Fruit fly (Drosophila melanogaster) whole organism, embryonic: ENCODE data around the gene MESR6.

Source experiments
- Atf-2 ChIP-seq: fragments of 200-800 bp; sonication (Bioruptor generic); optimal IDR thresholded peaks from 2 replicates; lab custom pipeline; 2016; ENCODE audit warnings: missing biosample characterization, missing genetic modification characterization
- BEAF-32 ChIP-seq: fragments of 200-800 bp; sonication (Bioruptor generic); optimal IDR thresholded peaks from 3 replicates; lab custom pipeline; 2017; ENCODE audit warnings: missing biosample characterization, missing genetic modification characterization, mild to moderate bottlenecking, moderate library complexity, missing genetic modification reagents
- CG11695 ChIP-seq: fragments of 200-800 bp; sonication (Bioruptor generic); IDR thresholded peaks from 3 replicates; pipeline ENCODE4 v1.3.6; 2022; ENCODE audit warnings: missing biosample characterization, missing genetic modification characterization
- CG1233 ChIP-seq: fragments of 200-800 bp; sonication (Bioruptor generic); optimal IDR thresholded peaks from 4 replicates; lab custom pipeline; 2018; ENCODE audit warnings: missing biosample characterization, mild to moderate bottlenecking, missing genetic modification characterization
- CG12659 ChIP-seq: fragments of 200-800 bp; sonication (Bioruptor generic); optimal IDR thresholded peaks from 3 replicates; lab custom pipeline; 2017; ENCODE audit warnings: mild to moderate bottlenecking, missing biosample characterization, missing genetic modification reagents, missing genetic modification characterization
- CG14441 ChIP-seq: fragments of 200-800 bp; sonication (Bioruptor generic); IDR thresholded peaks from 2 replicates; pipeline ENCODE4 v1.3.6; 2022; ENCODE audit warnings: missing biosample characterization, missing genetic modification characterization
- CG14710 ChIP-seq: fragments of 200-800 bp; sonication (Bioruptor generic); optimal IDR thresholded peaks from 3 replicates; lab custom pipeline; 2019; ENCODE audit warnings: missing biosample characterization, mild to moderate bottlenecking, missing genetic modification characterization, moderate library complexity
- CG15269 ChIP-seq: fragments of 200-800 bp; sonication (Bioruptor generic); optimal IDR thresholded peaks from 2 replicates; lab custom pipeline; 2018; ENCODE audit warnings: missing biosample characterization, mild to moderate bottlenecking, missing genetic modification characterization, moderate library complexity
- CG1529 ChIP-seq: fragments of 200-800 bp; sonication (Bioruptor generic); optimal IDR thresholded peaks from 3 replicates; lab custom pipeline; 2018; ENCODE audit warnings: missing biosample characterization, missing genetic modification characterization
- CG1603 ChIP-seq: fragments of 200-800 bp; sonication (Bioruptor generic); optimal IDR thresholded peaks from 2 replicates; lab custom pipeline; 2019; ENCODE audit warnings: missing biosample characterization, mild to moderate bottlenecking, missing genetic modification characterization, moderate library complexity
- CG18619 ChIP-seq: fragments of 200-800 bp; sonication (Bioruptor generic); optimal IDR thresholded peaks from 3 replicates; lab custom pipeline; 2017; ENCODE audit warnings: missing biosample characterization, mild to moderate bottlenecking, missing genetic modification characterization
- CG32772 ChIP-seq: fragments of 200-800 bp; sonication (Bioruptor generic); IDR thresholded peaks from 2 replicates; pipeline ENCODE4 v1.3.6; 2022; ENCODE audit warnings: missing biosample characterization, missing genetic modification characterization
- CG3995 ChIP-seq: fragments of 200-800 bp; sonication (Bioruptor generic); optimal IDR thresholded peaks from 3 replicates; lab custom pipeline; 2016; ENCODE audit warnings: missing biosample characterization, missing genetic modification characterization
- CG4404 ChIP-seq: fragments of 200-800 bp; sonication (Bioruptor generic); IDR thresholded peaks from 2 replicates; pipeline ENCODE4 v1.3.6; 2022; ENCODE audit warnings: missing biosample characterization, missing genetic modification characterization
- CG4707 ChIP-seq: fragments of 200-800 bp; sonication (Bioruptor generic); optimal IDR thresholded peaks from 2 replicates; lab custom pipeline; 2018; ENCODE audit warnings: missing biosample characterization, mild to moderate bottlenecking, missing genetic modification characterization, moderate library complexity
- CG4854 ChIP-seq: fragments of 200-800 bp; sonication (Bioruptor generic); optimal IDR thresholded peaks from 2 replicates; lab custom pipeline; 2016; ENCODE audit warnings: missing biosample characterization, missing genetic modification characterization, inconsistent platforms
- CG7357 ChIP-seq: fragments of 200-800 bp; sonication (Bioruptor generic); IDR thresholded peaks from 3 replicates; pipeline ENCODE4 v1.3.6; 2022; ENCODE audit warnings: missing biosample characterization, missing genetic modification characterization
- CG7556 ChIP-seq: fragments of 200-800 bp; sonication (Bioruptor generic); optimal IDR thresholded peaks from 2 replicates; lab custom pipeline; 2017; ENCODE audit warnings: missing biosample characterization, mild to moderate bottlenecking, missing genetic modification characterization
- CG7839 ChIP-seq: fragments of 200-800 bp; sonication (Bioruptor generic); optimal IDR thresholded peaks from 3 replicates; lab custom pipeline; 2018; ENCODE audit warnings: missing biosample characterization, mild to moderate bottlenecking, missing genetic modification characterization, moderate library complexity
- CG8924 ChIP-seq: fragments of 200-800 bp; optimal IDR thresholded peaks from 3 replicates; lab custom pipeline; 2019; ENCODE audit warnings: missing biosample characterization, mild to moderate bottlenecking, missing genetic modification characterization, moderate library complexity
- D ChIP-seq, 2 experiments: fragments of 200-800 bp in 1 of 2; fragments of >200 bp in 1 of 2; sonication (Bioruptor generic) in 1 of 2; optimal IDR thresholded peaks; 2 replicates in 1 of 2; 3 replicates in 1 of 2; lab custom pipeline; 2017; ENCODE audit warnings: mild to moderate bottlenecking in 1 of 2, missing biosample characterization in 1 of 2, missing genetic modification characterization in 1 of 2, missing genetic modification reagents in 1 of 2
- Doc2 ChIP-seq: fragments of 200-800 bp; sonication (Bioruptor generic); IDR thresholded peaks from 2 replicates; pipeline ENCODE4 v1.3.6; 2022; ENCODE audit warnings: missing biosample characterization, missing genetic modification characterization
- Dp ChIP-seq: fragments of 200-800 bp; sonication (Bioruptor generic); optimal IDR thresholded peaks from 2 replicates; lab custom pipeline; 2018; ENCODE audit warnings: missing biosample characterization, mild to moderate bottlenecking, missing genetic modification characterization, moderate library complexity
- E2f2 ChIP-seq: fragments of 200-800 bp; sonication (Bioruptor generic); IDR thresholded peaks from 2 replicates; pipeline ENCODE4 v1.3.6; 2022; ENCODE audit warnings: missing biosample characterization, missing genetic modification characterization
- HHEX ChIP-seq: fragments of 200-800 bp; sonication (Bioruptor generic); optimal IDR thresholded peaks from 3 replicates; lab custom pipeline; 2017; ENCODE audit warnings: missing biosample characterization, mild to moderate bottlenecking, missing genetic modification characterization, missing genetic modification reagents
- HmgZ ChIP-seq: fragments of 200-800 bp; sonication (Bioruptor generic); optimal IDR thresholded peaks from 2 replicates; lab custom pipeline; 2018; ENCODE audit warnings: missing biosample characterization, mild to moderate bottlenecking, missing genetic modification characterization
- Lhr ChIP-seq: fragments of 200-800 bp; sonication (Bioruptor generic); optimal IDR thresholded peaks from 3 replicates; lab custom pipeline; 2017; ENCODE audit warnings: mild to moderate bottlenecking, missing biosample characterization, missing genetic modification reagents, missing genetic modification characterization
- MESR4 ChIP-seq: fragments of 200-800 bp; sonication (Bioruptor generic); optimal IDR thresholded peaks from 2 replicates; lab custom pipeline; 2018; ENCODE audit warnings: missing biosample characterization, mild to moderate bottlenecking, missing genetic modification characterization, moderate library complexity
- Max ChIP-seq: fragments of 200-800 bp; sonication (Bioruptor generic); optimal IDR thresholded peaks from 2 replicates; lab custom pipeline; 2016; ENCODE audit warnings: missing biosample characterization, mild to moderate bottlenecking, missing genetic modification characterization
- Mes4 ChIP-seq: fragments of 200-800 bp; sonication (Bioruptor generic); optimal IDR thresholded peaks from 2 replicates; lab custom pipeline; 2016; ENCODE audit warnings: missing biosample characterization, missing genetic modification characterization
- Nf-YA ChIP-seq: fragments of 200-800 bp; sonication (Bioruptor generic); IDR thresholded peaks from 2 replicates; pipeline ENCODE4 v1.3.6; 2022; ENCODE audit warnings: missing biosample characterization, missing genetic modification characterization
- Side ChIP-seq: fragments of 200-800 bp; sonication (Bioruptor generic); optimal IDR thresholded peaks from 2 replicates; lab custom pipeline; 2016; ENCODE audit warnings: missing biosample characterization, missing genetic modification characterization
- Sry-β ChIP-seq: fragments of 200-800 bp; sonication (Bioruptor generic); optimal IDR thresholded peaks from 2 replicates; lab custom pipeline; 2018; ENCODE audit warnings: missing biosample characterization, mild to moderate bottlenecking, missing genetic modification characterization, moderate library complexity
- Ssrp ChIP-seq: fragments of 200-800 bp; sonication (Bioruptor generic); optimal IDR thresholded peaks from 2 replicates; lab custom pipeline; 2018; ENCODE audit warnings: missing biosample characterization, mild to moderate bottlenecking, missing genetic modification characterization, moderate library complexity
- bsh ChIP-seq, 2 experiments: fragments of 200-800 bp; sonication (Bioruptor generic); optimal IDR thresholded peaks; 2 replicates each; lab custom pipeline; 2017 to 2018; ENCODE audit warnings: mild to moderate bottlenecking in 2 of 2, missing biosample characterization in 2 of 2, missing genetic modification characterization in 2 of 2, moderate library complexity in 1 of 2
- cato ChIP-seq: fragments of 200-800 bp; sonication (Bioruptor generic); optimal IDR thresholded peaks from 2 replicates; lab custom pipeline; 2016; ENCODE audit warnings: missing biosample characterization, missing genetic modification characterization, borderline replicate concordance
- chif ChIP-seq, 2 experiments: fragments of 200-800 bp; sonication (Bioruptor generic); optimal IDR thresholded peaks; 3 replicates each; lab custom pipeline; 2016; ENCODE audit warnings: missing biosample characterization in 2 of 2, missing genetic modification characterization in 2 of 2
- chm ChIP-seq: fragments of 200-800 bp; sonication (Bioruptor generic); IDR thresholded peaks from 2 replicates; pipeline ENCODE4 v1.3.6; 2022; ENCODE audit warnings: missing biosample characterization, missing genetic modification characterization
- ci ChIP-seq: fragments of 200-800 bp; sonication (Bioruptor generic); IDR thresholded peaks from 3 replicates; pipeline ENCODE4 v1.3.6; 2022; ENCODE audit warnings: missing biosample characterization, missing genetic modification characterization
- corto ChIP-seq: fragments of 200-800 bp; sonication (Bioruptor generic); optimal IDR thresholded peaks from 2 replicates; lab custom pipeline; 2016; ENCODE audit warnings: missing biosample characterization, mild to moderate bottlenecking, missing genetic modification characterization, moderate library complexity
- gem ChIP-seq: fragments of 200-800 bp; sonication (Bioruptor generic); optimal IDR thresholded peaks from 2 replicates; lab custom pipeline; 2019; ENCODE audit warnings: missing biosample characterization, mild to moderate bottlenecking, missing genetic modification characterization, moderate library complexity
- gro ChIP-seq: fragments of 200-800 bp; sonication (Bioruptor generic); optimal IDR thresholded peaks from 2 replicates; lab custom pipeline; 2016; ENCODE audit warnings: missing biosample characterization, missing genetic modification characterization
- hb ChIP-seq: fragments of 200-800 bp; sonication (Bioruptor generic); IDR thresholded peaks from 3 replicates; pipeline ENCODE4 v1.3.6; 2022; ENCODE audit warnings: missing biosample characterization, missing genetic modification characterization; ENCODE audit not compliant: partially characterized antibody
- lilli ChIP-seq: fragments of 200-800 bp; sonication (Bioruptor generic); optimal IDR thresholded peaks from 3 replicates; lab custom pipeline; 2016; ENCODE audit warnings: missing biosample characterization, missing genetic modification characterization
- phol ChIP-seq: fragments of 200-800 bp; sonication (Bioruptor generic); optimal IDR thresholded peaks from 3 replicates; lab custom pipeline; 2018; ENCODE audit warnings: missing biosample characterization, mild to moderate bottlenecking, missing genetic modification characterization, moderate library complexity
- seq ChIP-seq: fragments of 200-800 bp; sonication (Bioruptor generic); IDR thresholded peaks from 2 replicates; pipeline ENCODE4 v1.3.6; 2022; ENCODE audit warnings: missing biosample characterization, missing genetic modification characterization
- ssp ChIP-seq: fragments of 200-800 bp; sonication (Bioruptor generic); IDR thresholded peaks from 2 replicates; pipeline ENCODE4 v1.3.6; 2022; ENCODE audit warnings: missing biosample characterization, missing genetic modification characterization
- tna ChIP-seq: fragments of 200-800 bp; sonication (Bioruptor generic); IDR thresholded peaks from 2 replicates; pipeline ENCODE4 v1.3.6; 2022; ENCODE audit warnings: missing biosample characterization, missing genetic modification characterization; ENCODE audit not compliant: partially characterized antibody
- twi ChIP-seq: fragments of 200-800 bp; optimal IDR thresholded peaks from 2 replicates; lab custom pipeline; 2019; ENCODE audit warnings: missing biosample characterization, mild to moderate bottlenecking, missing genetic modification characterization, moderate library complexity

The MESR6 gene

dm6 chr3L:19097665-19098082 is 5.2 kb downstream of the MESR6 start, which contains the start of the genes Naxd and CG14079 (continued):
- TF ChIP-seq CG14441 (GFP tag; lab: Robert Waterston, UW) = peak; percentile 56
- no peak for TF ChIP-seq hb (GFP tag; lab: Robert Waterston, UW)
- peak; percentile 53 for TF ChIP-seq cato
- peak; percentile 74 for TF ChIP-seq CG12659 (GFP tag; lab: Kevin White, UChicago)
- peak; percentile 8 for TF ChIP-seq CG1603
- peak; percentile 12 for TF ChIP-seq Sry-β (GFP tag; lab: Kevin White, UChicago)
- TF ChIP-seq ci (GFP tag; lab: Robert Waterston, UW) = peak; percentile 78
- peak; percentile 33 for TF ChIP-seq twi
- TF ChIP-seq HmgZ (tag; lab: Kevin White, UChicago) = peak; percentile 55
- no peak for TF ChIP-seq CG4854 (GFP tag; lab: Kevin White, UChicago)
- TF ChIP-seq MESR4 (GFP tag; lab: Kevin White, UChicago) = no peak
- peak; percentile 75 for TF ChIP-seq CG7357
- no peak for TF ChIP-seq corto
- TF ChIP-seq tna (GFP tag; lab: Robert Waterston, UW) = no peak
- TF ChIP-seq Mes4 (GFP tag; lab: Kevin White, UChicago) = no peak
- peak; percentile 83 for TF ChIP-seq CG7839 (tag; lab: Kevin White, UChicago)
- no peak for TF ChIP-seq D (optimal IDR thresholded peaks at IDR 0.05; lab: Kevin White, UChicago)
- no peak for TF ChIP-seq D (GFP tag; optimal IDR thresholded peaks at IDR 0.05; lab: Kevin White, UChicago)
- TF ChIP-seq lilli (GFP tag; lab: Kevin White, UChicago) = peak; percentile 51
- peak; percentile 45 for TF ChIP-seq Dp (GFP tag; lab: Kevin White, UChicago)
- peak; percentile 48 for TF ChIP-seq CG8924
- peak; percentile 77 for TF ChIP-seq CG15269
- peak; percentile 49; the same call in 1 of the 3 replicates for TF ChIP-seq CG11695 (GFP tag; lab: Robert Waterston, UW)
- peak; percentile 40 for TF ChIP-seq CG18619 (GFP tag; lab: Kevin White, UChicago)
- TF ChIP-seq CG32772 (GFP tag; lab: Robert Waterston, UW) = peak; percentile 55
- TF ChIP-seq Atf-2 (GFP tag; lab: Kevin White, UChicago) = peak; percentile 5
- TF ChIP-seq HHEX (GFP tag; lab: Kevin White, UChicago) = peak; percentile 26
- 0 out of 2 replicates have a peak, but pooled peaks have one; percentile 21 for TF ChIP-seq chm (GFP tag; lab: Robert Waterston, UW)
- peak; percentile 44 for TF ChIP-seq CG1529 (GFP tag; lab: Kevin White, UChicago)
- TF ChIP-seq ssp (GFP tag; lab: Robert Waterston, UW) = peak; percentile 89
- peak; percentile 83 for TF ChIP-seq CG3995 (GFP tag; lab: Kevin White, UChicago)
- no peak for TF ChIP-seq CG4707 (GFP tag; lab: Kevin White, UChicago)
- peak; percentile 61 for TF ChIP-seq CG7556 (GFP tag; lab: Kevin White, UChicago)
- TF ChIP-seq Max (GFP tag; lab: Kevin White, UChicago) = no peak
- 0 out of 2 replicates have a peak, but pooled peaks have one; percentile 22 for TF ChIP-seq CG4404
- TF ChIP-seq BEAF-32 (GFP tag; lab: Kevin White, UChicago) = peak; percentile 62
- peak; percentile 74 for TF ChIP-seq Ssrp (tag; lab: Kevin White, UChicago)
- no peak; the same call in 1 of the 2 replicates for TF ChIP-seq Nf-YA
- peak; percentile 59 for TF ChIP-seq phol (tag; lab: Kevin White, UChicago)
- TF ChIP-seq CG14710 = peak; percentile 57
- no peak for TF ChIP-seq CG1233 (GFP tag; lab: Kevin White, UChicago)
- peak; percentile 66 for TF ChIP-seq E2f2
- TF ChIP-seq Doc2 = no peak
- TF ChIP-seq gem = peak; percentile 89
- no peak for TF ChIP-seq Side (GFP tag; lab: Kevin White, UChicago)
- no peak for TF ChIP-seq gro (GFP tag; lab: Kevin White, UChicago)
- peak; percentile 27 for TF ChIP-seq Lhr (GFP tag; lab: Kevin White, UChicago)
- TF ChIP-seq chif (GFP tag; optimal IDR thresholded peaks at IDR 0.05; lab: Kevin White, UChicago) = peak in 1 of 2 experiments; percentile 18
- peak in 1 of 2 experiments; percentile 78 for TF ChIP-seq bsh (GFP tag; optimal IDR thresholded peaks at IDR 0.05; lab: Kevin White, UChicago)
- TF ChIP-seq seq = 0 out of 2 replicates have a peak, but pooled peaks have one; percentile 12
